Fruit fly (Drosophila melanogaster) whole organism, prepupa: ENCODE results near the gene CG43996.

Experiments used
- CG16779 ChIP-seq: fragments of 200-800 bp; sonication (Bioruptor generic); optimal IDR thresholded peaks from 3 replicates; lab custom pipeline; 2017; ENCODE audit warnings: missing biosample characterization, mild to moderate bottlenecking, missing genetic modification characterization
- CG3032 ChIP-seq: fragments of 200-800 bp; optimal IDR thresholded peaks from 2 replicates; lab custom pipeline; 2019; ENCODE audit warnings: missing biosample characterization, mild to moderate bottlenecking, missing genetic modification characterization, moderate library complexity
- CG3919 ChIP-seq: fragments of 200-800 bp; sonication (Bioruptor generic); optimal IDR thresholded peaks from 3 replicates; lab custom pipeline; 2016; ENCODE audit warnings: missing biosample characterization, missing genetic modification characterization
- CG6808 ChIP-seq: fragments of 200-800 bp; sonication (Bioruptor generic); optimal IDR thresholded peaks from 3 replicates; lab custom pipeline; 2017; ENCODE audit warnings: missing biosample characterization, missing genetic modification characterization, mild to moderate bottlenecking, moderate library complexity, missing genetic modification reagents
- CG6854 ChIP-seq: fragments of 200-800 bp; sonication (Bioruptor generic); optimal IDR thresholded peaks from 2 replicates; lab custom pipeline; 2017; ENCODE audit warnings: missing biosample characterization, mild to moderate bottlenecking, missing genetic modification characterization
- CG9139 ChIP-seq: fragments of 200-800 bp; sonication (Bioruptor generic); optimal IDR thresholded peaks from 3 replicates; lab custom pipeline; 2017; ENCODE audit warnings: missing biosample characterization, mild to moderate bottlenecking, missing genetic modification characterization
- Eip93F ChIP-seq: fragments of 200-800 bp; sonication (Bioruptor generic); optimal IDR thresholded peaks from 2 replicates; lab custom pipeline; 2016; ENCODE audit warnings: missing biosample characterization, mild to moderate bottlenecking, missing genetic modification characterization
- Ets96B ChIP-seq: fragments of 200-800 bp; optimal IDR thresholded peaks from 2 replicates; lab custom pipeline; 2019; ENCODE audit warnings: missing biosample characterization, mild to moderate bottlenecking, missing genetic modification characterization, moderate library complexity
- Gug ChIP-seq: fragments of 200-800 bp; sonication (Bioruptor generic); IDR thresholded peaks from 2 replicates; pipeline ENCODE4 v1.3.6; 2022; ENCODE audit warnings: missing biosample characterization, missing genetic modification characterization
- Hr39 ChIP-seq: fragments of 200-800 bp; sonication (Bioruptor generic); optimal IDR thresholded peaks from 2 replicates; lab custom pipeline; 2016; ENCODE audit warnings: missing biosample characterization, missing genetic modification characterization
- Smox ChIP-seq: fragments of 200-800 bp; sonication (Bioruptor generic); optimal IDR thresholded peaks from 3 replicates; lab custom pipeline; 2016; ENCODE audit warnings: missing biosample characterization, missing genetic modification characterization
- Sox102F ChIP-seq: fragments of 200-800 bp; sonication (Bioruptor generic); optimal IDR thresholded peaks from 2 replicates; lab custom pipeline; 2016; ENCODE audit warnings: missing biosample characterization, mild to moderate bottlenecking, missing genetic modification characterization
- achi ChIP-seq: fragments of 200-800 bp; sonication (Bioruptor generic); optimal IDR thresholded peaks from 3 replicates; lab custom pipeline; 2016; ENCODE audit warnings: missing biosample characterization, missing genetic modification characterization
- pdm3 ChIP-seq: fragments of 200-800 bp; sonication (Bioruptor generic); optimal IDR thresholded peaks from 3 replicates; lab custom pipeline; 2016; ENCODE audit warnings: missing biosample characterization, missing genetic modification characterization

DNA sequence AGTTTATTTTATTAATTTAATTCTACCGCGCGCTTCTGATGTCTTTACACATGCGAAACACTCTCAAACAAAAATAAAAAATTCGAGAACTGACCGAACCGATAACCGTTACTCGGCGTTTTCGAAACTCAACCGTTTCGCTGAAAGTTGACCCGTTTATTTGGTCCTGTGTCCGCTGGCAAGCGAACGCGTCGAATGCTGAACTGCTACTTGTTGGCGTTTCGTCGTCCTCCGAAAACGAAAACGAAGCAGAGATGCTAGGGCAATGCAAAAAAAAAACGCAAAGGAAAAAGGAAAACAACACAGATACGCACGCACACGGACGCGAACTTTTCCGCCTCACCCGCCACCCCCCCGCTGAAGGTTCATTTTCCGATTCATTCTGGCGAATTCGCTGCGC is 44.5 kb downstream of the CG43996 start, which contains the start of gene CG45002:
- TF ChIP-seq CG3032 (tag; lab: Kevin White, UChicago) (no peak), Gug (GFP tag; lab: Robert Waterston, UW) (no peak), Smox (no peak), Hr39 (GFP tag; lab: Kevin White, UChicago) (no peak), CG6808 (GFP tag; lab: Kevin White, UChicago) (no peak), Eip93F (GFP tag; lab: Kevin White, UChicago) (no peak), CG3919 (GFP tag; lab: Kevin White, UChicago) (no peak), CG9139 (GFP tag; lab: Kevin White, UChicago) (no peak), pdm3 (no peak), achi (GFP tag; lab: Kevin White, UChicago) (no peak), Ets96B (tag; lab: Kevin White, UChicago) (no peak), CG16779 (no peak), Sox102F (GFP tag; lab: Kevin White, UChicago) (no peak), CG6854 (GFP tag; lab: Kevin White, UChicago) (no peak)
